Fruit fly (Drosophila melanogaster) whole organism, embryonic: ENCODE data around the gene CG32772.

Experiments used
- B-H1 ChIP-seq: fragments of 200-800 bp; sonication (Bioruptor generic); IDR thresholded peaks from 3 replicates; pipeline ENCODE4 v1.3.6; 2022; ENCODE audit warnings: missing biosample characterization, missing genetic modification characterization
- CG11093 ChIP-seq: fragments of 200-800 bp; sonication (Bioruptor generic); IDR thresholded peaks from 3 replicates; pipeline ENCODE4 v1.3.6; 2022; ENCODE audit warnings: missing biosample characterization, missing genetic modification characterization
- CG11723 ChIP-seq: fragments of 200-800 bp; sonication (Bioruptor generic); optimal IDR thresholded peaks from 2 replicates; lab custom pipeline; 2017; ENCODE audit warnings: missing biosample characterization, mild to moderate bottlenecking, missing genetic modification characterization
- CG1647 ChIP-seq: fragments of 200-800 bp; sonication (Bioruptor generic); optimal IDR thresholded peaks from 3 replicates; lab custom pipeline; 2016; ENCODE audit warnings: missing biosample characterization, missing genetic modification characterization
- CG17361 ChIP-seq: fragments of 200-800 bp; sonication (Bioruptor generic); IDR thresholded peaks from 3 replicates; pipeline ENCODE4 v1.3.6; 2022; ENCODE audit warnings: missing biosample characterization, missing genetic modification characterization
- CG17612 ChIP-seq: fragments of 200-800 bp; sonication (Bioruptor generic); IDR thresholded peaks from 2 replicates; pipeline ENCODE4 v1.3.6; 2022; ENCODE audit warnings: missing biosample characterization, missing genetic modification characterization
- CG17829 ChIP-seq: fragments of 200-800 bp; optimal IDR thresholded peaks from 2 replicates; lab custom pipeline; 2019; ENCODE audit warnings: missing biosample characterization, mild to moderate bottlenecking, missing genetic modification characterization, moderate library complexity
- CG18262 ChIP-seq: fragments of 200-800 bp; optimal IDR thresholded peaks from 3 replicates; lab custom pipeline; 2019; ENCODE audit warnings: missing biosample characterization, mild to moderate bottlenecking, missing genetic modification characterization, moderate library complexity
- CG33213 ChIP-seq: fragments of 200-800 bp; sonication (Bioruptor generic); optimal IDR thresholded peaks from 3 replicates; lab custom pipeline; 2016; ENCODE audit warnings: missing biosample characterization, missing genetic modification characterization
- CG34422 ChIP-seq: fragments of 200-800 bp; sonication (Bioruptor generic); IDR thresholded peaks from 3 replicates; pipeline ENCODE4 v1.3.6; 2022; ENCODE audit warnings: missing biosample characterization, missing genetic modification characterization
- CG4424 ChIP-seq: fragments of 200-800 bp; sonication (Bioruptor generic); optimal IDR thresholded peaks from 3 replicates; lab custom pipeline; 2016; ENCODE audit warnings: missing biosample characterization, missing genetic modification characterization
- CG8089 ChIP-seq: fragments of 200-800 bp; sonication (Bioruptor generic); optimal IDR thresholded peaks from 3 replicates; lab custom pipeline; 2016; ENCODE audit warnings: missing biosample characterization, missing genetic modification characterization
- CG8388 ChIP-seq: fragments of 200-800 bp; sonication (Bioruptor generic); optimal IDR thresholded peaks from 2 replicates; lab custom pipeline; 2019; ENCODE audit warnings: missing biosample characterization, mild to moderate bottlenecking, missing genetic modification characterization, moderate library complexity
- CoRest ChIP-seq: fragments of 200-800 bp; sonication (Bioruptor generic); optimal IDR thresholded peaks from 3 replicates; lab custom pipeline; 2018; ENCODE audit warnings: missing biosample characterization, mild to moderate bottlenecking, missing genetic modification characterization, moderate library complexity
- CrebB ChIP-seq: fragments of 200-800 bp; sonication (Bioruptor generic); optimal IDR thresholded peaks from 3 replicates; lab custom pipeline; 2018; ENCODE audit warnings: missing biosample characterization, mild to moderate bottlenecking, missing genetic modification characterization
- Dll ChIP-seq: fragments of 200-800 bp; sonication (Bioruptor generic); IDR thresholded peaks from 4 replicates; pipeline ENCODE4 v1.3.6; 2022; ENCODE audit warnings: missing biosample characterization, missing genetic modification characterization; ENCODE audit not compliant: partially characterized antibody
- Eip74EF ChIP-seq, 2 experiments: fragments of 200-800 bp in 1 of 2; fragments of >200 bp in 1 of 2; sonication (Bioruptor generic) in 1 of 2; optimal IDR thresholded peaks; 2 replicates each; lab custom pipeline; 2017 to 2019; ENCODE audit warnings: missing biosample characterization in 2 of 2, missing genetic modification characterization in 2 of 2, mild to moderate bottlenecking in 1 of 2, moderate library complexity in 1 of 2
- HLHmδ ChIP-seq: fragments of 200-800 bp; sonication (Bioruptor generic); optimal IDR thresholded peaks from 2 replicates; lab custom pipeline; 2018; ENCODE audit warnings: missing biosample characterization, mild to moderate bottlenecking, missing genetic modification characterization, moderate library complexity
- Hand ChIP-seq: fragments of 200-800 bp; sonication (Bioruptor generic); optimal IDR thresholded peaks from 2 replicates; lab custom pipeline; 2017; ENCODE audit warnings: mild to moderate bottlenecking, missing biosample characterization, missing genetic modification reagents, missing genetic modification characterization
- Hr51 ChIP-seq, 2 experiments: fragments of 200-800 bp; sonication (Bioruptor generic); optimal IDR thresholded peaks; 2 replicates in 1 of 2; 3 replicates in 1 of 2; lab custom pipeline; 2016 to 2018; ENCODE audit warnings: missing biosample characterization in 2 of 2, missing genetic modification characterization in 2 of 2, mild to moderate bottlenecking in 1 of 2, moderate library complexity in 1 of 2
- Nf-YB ChIP-seq: fragments of 200-800 bp; sonication (Bioruptor generic); optimal IDR thresholded peaks from 3 replicates; lab custom pipeline; 2019; ENCODE audit warnings: missing biosample characterization, mild to moderate bottlenecking, missing genetic modification characterization, moderate library complexity
- Pdp1 ChIP-seq, 2 experiments: fragments of 200-800 bp; sonication (Bioruptor generic); optimal IDR thresholded peaks; 3 replicates each; lab custom pipeline; 2016; ENCODE audit warnings: missing biosample characterization in 2 of 2, missing genetic modification characterization in 2 of 2, mild to moderate bottlenecking in 1 of 2, moderate library complexity in 1 of 2
- Rx ChIP-seq: fragments of 200-800 bp; sonication (Bioruptor generic); IDR thresholded peaks from 2 replicates; pipeline ENCODE4 v1.3.6; 2022; ENCODE audit warnings: missing biosample characterization, missing genetic modification characterization
- Stat92E ChIP-seq, 3 experiments: fragments of >200 bp in 2 of 3; fragments of 200-800 bp in 1 of 3; sonication (Bioruptor generic) in 1 of 3; optimal IDR thresholded peaks; 2 replicates each; lab custom pipeline; 2017 to 2019; ENCODE audit warnings: missing biosample characterization in 3 of 3, missing genetic modification characterization in 3 of 3, mild to moderate bottlenecking in 1 of 3, moderate library complexity in 1 of 3
- al ChIP-seq: fragments of 200-800 bp; sonication (Bioruptor generic); IDR thresholded peaks from 2 replicates; pipeline ENCODE4 v1.3.6; 2022; ENCODE audit warnings: missing biosample characterization, missing genetic modification characterization
- amos ChIP-seq: fragments of 200-800 bp; sonication (Bioruptor generic); IDR thresholded peaks from 2 replicates; pipeline ENCODE4 v1.3.6; 2022; ENCODE audit warnings: missing biosample characterization, missing genetic modification characterization; ENCODE audit not compliant: partially characterized antibody
- aop ChIP-seq: fragments of 200-800 bp; sonication (Bioruptor generic); IDR thresholded peaks from 2 replicates; pipeline ENCODE4 v1.3.6; 2022; ENCODE audit warnings: missing biosample characterization, missing genetic modification characterization
- ato ChIP-seq: fragments of 200-800 bp; sonication (Bioruptor generic); IDR thresholded peaks from 2 replicates; pipeline ENCODE4 v1.3.6; 2022; ENCODE audit warnings: missing biosample characterization, missing genetic modification characterization; ENCODE audit not compliant: partially characterized antibody
- bcd ChIP-seq: fragments of 200-800 bp; sonication (Bioruptor generic); optimal IDR thresholded peaks from 2 replicates; lab custom pipeline; 2017; ENCODE audit warnings: missing biosample characterization, mild to moderate bottlenecking, missing genetic modification characterization
- bigmax ChIP-seq: fragments of 200-800 bp; sonication (Bioruptor generic); optimal IDR thresholded peaks from 2 replicates; lab custom pipeline; 2018; ENCODE audit warnings: missing biosample characterization, mild to moderate bottlenecking, missing genetic modification characterization
- bowl ChIP-seq: fragments of 200-800 bp; sonication (Bioruptor generic); IDR thresholded peaks from 2 replicates; pipeline ENCODE4 v1.3.6; 2022; ENCODE audit warnings: missing biosample characterization, missing genetic modification characterization
- cas ChIP-seq: fragments of 200-800 bp; sonication (Bioruptor generic); IDR thresholded peaks from 2 replicates; pipeline ENCODE4 v1.3.6; 2022; ENCODE audit warnings: missing biosample characterization, missing genetic modification characterization
- cg ChIP-seq: fragments of 200-800 bp; sonication (Bioruptor generic); optimal IDR thresholded peaks from 3 replicates; lab custom pipeline; 2019; ENCODE audit warnings: missing biosample characterization, mild to moderate bottlenecking, missing genetic modification characterization, moderate library complexity
- corto ChIP-seq: fragments of 200-800 bp; sonication (Bioruptor generic); optimal IDR thresholded peaks from 2 replicates; lab custom pipeline; 2016; ENCODE audit warnings: missing biosample characterization, mild to moderate bottlenecking, missing genetic modification characterization, moderate library complexity
- fd96Cb ChIP-seq: fragments of 200-800 bp; sonication (Bioruptor generic); optimal IDR thresholded peaks from 2 replicates; lab custom pipeline; 2018; ENCODE audit warnings: missing biosample characterization, mild to moderate bottlenecking, missing genetic modification characterization, moderate library complexity
- ftz-f1 ChIP-seq: fragments of 200-800 bp; sonication (Bioruptor generic); optimal IDR thresholded peaks from 2 replicates; lab custom pipeline; 2016; ENCODE audit warnings: missing biosample characterization, missing genetic modification characterization
- gcm ChIP-seq: fragments of 200-800 bp; sonication (Bioruptor generic); optimal IDR thresholded peaks from 2 replicates; lab custom pipeline; 2019; ENCODE audit warnings: missing biosample characterization, mild to moderate bottlenecking, missing genetic modification characterization, moderate library complexity
- hbn ChIP-seq: fragments of 200-800 bp; sonication (Bioruptor generic); IDR thresholded peaks from 2 replicates; pipeline ENCODE4 v1.3.6; 2022; ENCODE audit warnings: missing biosample characterization, missing genetic modification characterization; ENCODE audit not compliant: partially characterized antibody
- hkb ChIP-seq, 2 experiments: fragments of 200-800 bp in 1 of 2; fragments of >200 bp in 1 of 2; sonication (Bioruptor generic) in 1 of 2; IDR thresholded peaks in 1 of 2; optimal IDR thresholded peaks in 1 of 2; 2 replicates each; pipeline versions ENCODE4 v1.3.6 to Lab custom; 2017 to 2022; ENCODE audit warnings: missing biosample characterization in 1 of 2, missing genetic modification characterization in 1 of 2
- kni ChIP-seq: fragments of 200-800 bp; sonication (Bioruptor generic); optimal IDR thresholded peaks from 3 replicates; lab custom pipeline; 2017; ENCODE audit warnings: mild to moderate bottlenecking, missing biosample characterization, missing genetic modification reagents, missing genetic modification characterization
- lbe ChIP-seq: fragments of 200-800 bp; sonication (Bioruptor generic); optimal IDR thresholded peaks from 2 replicates; lab custom pipeline; 2016; ENCODE audit warnings: missing biosample characterization, mild to moderate bottlenecking, missing genetic modification characterization
- lmd ChIP-seq: fragments of 200-800 bp; sonication (Bioruptor generic); IDR thresholded peaks from 2 replicates; pipeline ENCODE4 v1.3.6; 2022; ENCODE audit warnings: missing biosample characterization, missing genetic modification characterization
- ro ChIP-seq: fragments of 200-800 bp; sonication (Bioruptor generic); IDR thresholded peaks from 2 replicates; pipeline ENCODE4 v1.3.6; 2022; ENCODE audit warnings: missing biosample characterization, missing genetic modification characterization
- seq ChIP-seq: fragments of 200-800 bp; sonication (Bioruptor generic); IDR thresholded peaks from 2 replicates; pipeline ENCODE4 v1.3.6; 2022; ENCODE audit warnings: missing biosample characterization, missing genetic modification characterization
- slp2 ChIP-seq: fragments of 200-800 bp; sonication (Bioruptor generic); optimal IDR thresholded peaks from 2 replicates; lab custom pipeline; 2016; ENCODE audit warnings: missing biosample characterization, missing genetic modification characterization
- tgo ChIP-seq: fragments of 200-800 bp; sonication (Bioruptor generic); IDR thresholded peaks from 3 replicates; pipeline ENCODE4 v1.3.6; 2022; ENCODE audit warnings: missing biosample characterization, missing genetic modification characterization
- trh ChIP-seq: fragments of 200-800 bp; sonication (Bioruptor generic); optimal IDR thresholded peaks from 2 replicates; lab custom pipeline; 2016; ENCODE audit warnings: missing biosample characterization, missing genetic modification characterization
- usp ChIP-seq: fragments of >200 bp; optimal IDR thresholded peaks from 2 replicates; lab custom pipeline; 2017; ENCODE audit warnings: missing biosample characterization, missing genetic modification characterization
- vfl ChIP-seq: fragments of 200-800 bp; sonication (Bioruptor generic); optimal IDR thresholded peaks from 2 replicates; lab custom pipeline; 2016; ENCODE audit warnings: missing biosample characterization, missing genetic modification characterization

CG32772 gene

dm6 chrX:4955788-4956442 lies 47.0 kb downstream of the CG32772 start (continued):
- TF ChIP-seq CG8388 (GFP tag; lab: Kevin White, UChicago) (no peak), ro (GFP tag; lab: Robert Waterston, UW) (no peak), CG1647 (GFP tag; lab: Kevin White, UChicago) (no peak), CG18262 (tag; lab: Kevin White, UChicago) (peak; percentile 22), amos (peak; percentile 95), CG17829 (no peak), ftz-f1 (no peak), corto (GFP tag; lab: Kevin White, UChicago) (no peak), B-H1 (no peak), tgo (GFP tag; lab: Robert Waterston, UW) (no peak), kni (GFP tag; lab: Kevin White, UChicago) (peak; percentile 90), vfl (no peak), Eip74EF (GFP tag; optimal IDR thresholded peaks at IDR 0.05; lab: Kevin White, UChicago) (no peak), CG17361 (GFP tag; lab: Robert Waterston, UW) (no peak), bcd (GFP tag; lab: Kevin White, UChicago) (no peak), lbe (GFP tag; lab: Kevin White, UChicago) (no peak), seq (GFP tag; lab: Robert Waterston, UW) (no peak), CG17612 (GFP tag; lab: Robert Waterston, UW) (no peak), lmd (peak; percentile 23; the same call in 1 of the 2 replicates), CG34422 (GFP tag; lab: Robert Waterston, UW) (no peak), al (no peak), Nf-YB (GFP tag; lab: Kevin White, UChicago) (no peak), Hr51 (GFP tag; optimal IDR thresholded peaks at IDR 0.05; lab: Kevin White, UChicago) (no peak), bowl (GFP tag; lab: Robert Waterston, UW) (no peak), Pdp1 (GFP tag; optimal IDR thresholded peaks at IDR 0.05; lab: Kevin White, UChicago) (no peak), HLHmδ (GFP tag; lab: Kevin White, UChicago) (no peak), usp (GFP tag; lab: Kevin White, UChicago) (no peak), CG11723 (GFP tag; lab: Kevin White, UChicago) (no peak), cas (no peak), trh (no peak), CG11093 (GFP tag; lab: Robert Waterston, UW) (no peak), Hand (no peak), bigmax (no peak), CG4424 (no peak), CG33213 (peak; percentile 92), Dll (peak; percentile 97), gcm (GFP tag; lab: Kevin White, UChicago) (no peak), fd96Cb (tag; lab: Kevin White, UChicago) (no peak), hbn (peak; percentile 95), CrebB (tag; lab: Kevin White, UChicago) (peak; percentile 45), Stat92E (GFP tag; optimal IDR thresholded peaks at IDR 0.05; lab: Kevin White, UChicago) (peak in 1 of 3 experiments; percentile 84), aop (GFP tag; lab: Robert Waterston, UW) (no peak), ato (GFP tag; lab: Robert Waterston, UW) (peak; percentile 96), CG8089 (no peak), slp2 (no peak), Rx (GFP tag; lab: Robert Waterston, UW) (no peak), cg (GFP tag; lab: Kevin White, UChicago) (no peak), CoRest (peak; percentile 49), hkb (optimal IDR thresholded peaks at IDR 0.05; lab: Kevin White, UChicago) (peak; percentile 14), hkb (GFP tag; IDR thresholded peaks at IDR 0.05; lab: Robert Waterston, UW) (peak; percentile 40; the same call in 1 of the 2 replicates)
